Fruit fly (Drosophila melanogaster) Kc167 (cell line): ENCODE data around the gene CG42537.

Experiments used
- Myc ChIP-seq: fragments of >200 bp; optimal IDR thresholded peaks from 2 replicates; lab custom pipeline; 2017; ENCODE audit warnings: missing external identifiers
- psq ChIP-seq: fragments of >200 bp; optimal IDR thresholded peaks from 2 replicates; lab custom pipeline; 2017; ENCODE audit warnings: missing external identifiers
- ttk ChIP-seq: sonication (Bioruptor generic); optimal IDR thresholded peaks from 2 replicates; lab custom pipeline; 2017; ENCODE audit warnings: missing external identifiers

- TF ChIP-seq psq (lab: Kevin White, UChicago) (no peak), ttk (no peak), Myc (no peak)
These were observed 38.6 kb downstream of the CG42537 start for dm6 chr3R:6416242-6416641.
